Fruit fly (Drosophila melanogaster): ENCODE measurements around the gene CG34398.

DNA sequence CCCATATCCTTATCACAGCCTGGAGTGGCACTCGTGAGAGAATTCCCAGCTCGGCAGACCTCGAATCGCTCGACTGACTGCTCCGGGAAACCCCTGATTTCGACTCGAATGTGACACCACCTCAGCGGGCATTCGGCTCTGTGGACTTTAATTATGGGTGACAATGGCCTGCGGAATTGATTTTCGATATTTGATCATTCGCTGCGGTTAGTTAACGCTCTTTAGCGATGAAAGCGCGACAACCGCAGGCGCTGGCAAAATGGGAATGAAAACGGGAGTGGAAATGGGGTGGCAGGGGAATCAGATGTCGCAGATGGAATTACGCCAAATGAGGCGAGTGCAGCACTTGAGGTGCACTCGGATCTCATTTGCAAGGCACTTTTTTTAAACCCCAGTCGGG is 26.9 kb upstream of the CG34398 start:
- TF ChIP-seq CG8478 (optimal IDR thresholded peaks at IDR 0.05) (no peak), CTCF (optimal IDR thresholded peaks at IDR 0.05) (no peak)
